Fruit fly (Drosophila melanogaster): ENCODE results near the gene Sam-S.

DNA sequence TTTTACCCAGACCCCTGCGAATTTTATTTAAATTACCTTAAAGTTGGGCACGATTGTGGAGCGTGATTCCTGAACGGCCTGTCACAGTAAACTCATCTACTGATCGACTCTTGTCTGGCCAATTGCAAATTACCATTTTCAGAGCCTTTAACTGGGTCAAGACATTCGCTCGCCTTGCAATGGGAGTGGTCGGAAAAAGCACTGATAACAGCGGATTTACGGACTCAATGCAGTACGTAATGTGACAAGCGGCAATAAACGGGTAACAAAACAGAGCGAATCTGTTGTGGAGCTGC is 29.4 kb downstream of the Sam-S start:
- TF ChIP-seq h (GFP tag; optimal IDR thresholded peaks at IDR 0.05) (no peak), CrebA (GFP tag; optimal IDR thresholded peaks at IDR 0.05; ENCODE audit: borderline replicate concordance) (no peak), usp (GFP tag; optimal IDR thresholded peaks at IDR 0.05) (no peak), Sp1 (GFP tag; optimal IDR thresholded peaks at IDR 0.05) (no peak), Hr78 (GFP tag; optimal IDR thresholded peaks at IDR 0.05) (no peak), Dif (GFP tag; optimal IDR thresholded peaks at IDR 0.05; ENCODE audit: partially characterized antibody) (no peak), foxo (GFP tag; optimal IDR thresholded peaks at IDR 0.05) (no peak)

Measured in whole organism, wandering third instar larva.